Fruit fly (Drosophila melanogaster) whole organism: ENCODE measurements around the gene eIF4E1.

Experiments
- CG8478 ChIP-seq: fragments of >200 bp; optimal IDR thresholded peaks from 2 replicates; lab custom pipeline; 2018; ENCODE audit warnings: inconsistent platforms
- Dll ChIP-seq: fragments of >200 bp; optimal IDR thresholded peaks from 2 replicates; lab custom pipeline; 2017
- EcR ChIP-seq, 2 experiments: fragments of >200 bp; optimal IDR thresholded peaks; 2 replicates each; lab custom pipeline; 2017; ENCODE audit warnings: missing biosample characterization in 2 of 2, missing genetic modification characterization in 2 of 2, missing genetic modification reagents in 2 of 2
- pan ChIP-seq: fragments of >200 bp; optimal IDR thresholded peaks from 2 replicates; lab custom pipeline; 2017
- psq ChIP-seq: fragments of >200 bp; optimal IDR thresholded peaks from 2 replicates; lab custom pipeline; 2017
- usp ChIP-seq: fragments of >200 bp; optimal IDR thresholded peaks from 2 replicates; lab custom pipeline; 2017; ENCODE audit warnings: missing biosample characterization, missing genetic modification characterization, mixed read lengths

eIF4E1 gene

dm6 chr3L:9431848-9432623 lies 29.8 kb upstream of the eIF4E1 start:
- TF ChIP-seq CG8478 (lab: Kevin White, UChicago) (no peak), pan (lab: Kevin White, UChicago) (peak; percentile 4), psq (no peak), usp (GFP tag; lab: Kevin White, UChicago) (no peak), EcR (GFP tag; optimal IDR thresholded peaks at IDR 0.05; lab: Kevin White, UChicago) (no peak)

dm6 chr3L:9430608-9430952 lies 28.3 kb upstream of the eIF4E1 start:
- no peak for TF ChIP-seq Dll (lab: Kevin White, UChicago)
- no peak for TF ChIP-seq pan (lab: Kevin White, UChicago)
- TF ChIP-seq psq: no peak
- TF ChIP-seq usp (GFP tag; lab: Kevin White, UChicago): no peak
- no peak for TF ChIP-seq CG8478 (lab: Kevin White, UChicago)

- TF ChIP-seq EcR (GFP tag; optimal IDR thresholded peaks at IDR 0.05; lab: Kevin White, UChicago) (no peak), usp (GFP tag; lab: Kevin White, UChicago) (no peak)
Observed at dm6 chr3L:9429665-9430607, 27.7 kb upstream of the eIF4E1 start, which contains the start of the genes RpS17 and MTF-1. TSS of gene RpS17 (minus strand) at chr3L:9429821. TSS of gene MTF-1 (plus strand) at chr3L:9430312.

dm6 chr3L:9426656-9427294 lies 24.5 kb upstream of the eIF4E1 start, which contains the start of the genes Atat and Shc:
TSS of gene Atat (minus strand) at chr3L:9426758.
TSS of gene Shc (plus strand) at chr3L:9427010.
- no peak for TF ChIP-seq EcR (GFP tag; optimal IDR thresholded peaks at IDR 0.05; lab: Kevin White, UChicago)
- TF ChIP-seq pan (lab: Kevin White, UChicago): no peak
- no peak for TF ChIP-seq usp (GFP tag; lab: Kevin White, UChicago)
- TF ChIP-seq psq: no peak
- no peak for TF ChIP-seq CG8478 (lab: Kevin White, UChicago)
- no peak for TF ChIP-seq Dll (lab: Kevin White, UChicago)

dm6 chr3L:9425838-9426237 lies 23.6 kb upstream of the eIF4E1 start:
- TF ChIP-seq psq (no peak), pan (lab: Kevin White, UChicago) (no peak), CG8478 (lab: Kevin White, UChicago) (no peak), EcR (GFP tag; optimal IDR thresholded peaks at IDR 0.05; lab: Kevin White, UChicago) (no peak), usp (GFP tag; lab: Kevin White, UChicago) (no peak), Dll (lab: Kevin White, UChicago) (no peak)

- no peak for TF ChIP-seq usp (GFP tag; lab: Kevin White, UChicago)
- no peak for TF ChIP-seq psq
Observed at dm6 chr3L:9424528-9424911, 22.3 kb upstream of the eIF4E1 start.

dm6 chr3L:9423757-9424527 lies 21.7 kb upstream of the eIF4E1 start:
- TF ChIP-seq usp (GFP tag; lab: Kevin White, UChicago) (no peak), EcR (GFP tag; optimal IDR thresholded peaks at IDR 0.05; lab: Kevin White, UChicago) (no peak), CG8478 (lab: Kevin White, UChicago) (no peak), pan (lab: Kevin White, UChicago) (no peak), Dll (lab: Kevin White, UChicago) (no peak), psq (no peak)

dm6 chr3L:9422636-9423419 lies 20.6 kb upstream of the eIF4E1 start, which contains the start of gene aay:
TSS of gene aay (plus strand) at chr3L:9423253.
- no peak for TF ChIP-seq Dll (lab: Kevin White, UChicago)
- TF ChIP-seq EcR (GFP tag; optimal IDR thresholded peaks at IDR 0.05; lab: Kevin White, UChicago): no peak
- TF ChIP-seq CG8478 (lab: Kevin White, UChicago): no peak
- no peak for TF ChIP-seq usp (GFP tag; lab: Kevin White, UChicago)
- TF ChIP-seq pan (lab: Kevin White, UChicago): no peak
- no peak for TF ChIP-seq psq

- TF ChIP-seq Dll (lab: Kevin White, UChicago) (no peak), psq (no peak), CG8478 (lab: Kevin White, UChicago) (no peak), usp (GFP tag; lab: Kevin White, UChicago) (no peak), pan (lab: Kevin White, UChicago) (no peak)
Observed at dm6 chr3L:9422135-9422534, 19.9 kb upstream of the eIF4E1 start.

- TF ChIP-seq CG8478 (lab: Kevin White, UChicago): no peak
- TF ChIP-seq Dll (lab: Kevin White, UChicago): no peak
- TF ChIP-seq psq: no peak
Observed at dm6 chr3L:9421621-9422020, 19.4 kb upstream of the eIF4E1 start.
